Fruit fly (Drosophila melanogaster): ENCODE data around the gene HP1D3csd.

Gene HP1D3csd

DNA sequence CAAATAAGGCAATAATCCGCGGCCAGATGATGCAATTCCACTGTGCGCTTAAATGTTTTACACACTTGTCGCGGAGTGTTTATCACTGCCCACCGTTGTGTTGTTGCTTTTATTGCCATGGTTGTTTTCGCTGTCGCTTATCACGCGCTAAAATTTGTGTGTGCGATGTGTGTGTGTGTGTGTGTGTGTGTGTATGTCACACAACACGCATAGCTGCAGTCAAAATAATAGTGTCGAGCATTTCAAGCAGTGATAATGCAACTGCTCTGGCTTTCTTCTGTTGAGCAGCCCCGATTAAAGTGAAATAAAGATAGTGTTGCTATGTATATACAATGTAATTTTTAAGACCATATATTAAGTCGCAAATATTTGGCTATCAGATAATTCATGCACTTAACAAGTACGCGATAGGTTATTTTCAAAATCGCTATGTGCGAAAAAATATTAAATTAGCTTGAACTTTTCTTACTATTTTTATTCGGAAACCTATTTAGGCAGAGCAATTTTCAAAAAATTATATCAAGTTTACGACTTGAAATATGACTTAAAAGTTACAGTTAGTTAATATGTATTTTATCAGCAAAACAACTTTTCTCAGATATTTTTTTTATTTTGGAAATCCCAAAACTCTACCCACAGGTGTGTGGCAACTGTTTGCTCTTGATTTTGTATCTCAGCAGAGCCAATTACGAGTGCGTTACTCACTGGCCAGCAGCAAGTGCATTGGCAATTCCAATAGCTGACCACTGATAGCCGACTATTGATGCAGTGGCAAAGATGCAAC lies 23.7 kb upstream of the HP1D3csd start (continued):
- TF ChIP-seq nmo (GFP tag; optimal IDR thresholded peaks at IDR 0.05) (peak; percentile 50), CG7987 (GFP tag; optimal IDR thresholded peaks at IDR 0.05) (no peak), CG4617 (GFP tag; optimal IDR thresholded peaks at IDR 0.05; ENCODE audit: borderline replicate concordance) (no peak), kni (GFP tag; optimal IDR thresholded peaks at IDR 0.05) (no peak), CG14860 (GFP tag; IDR thresholded peaks at IDR 0.05; ENCODE audit: partially characterized antibody) (no peak), fd3F (GFP tag; optimal IDR thresholded peaks at IDR 0.05) (peak; percentile 16), Xrp1 (GFP tag; IDR thresholded peaks at IDR 0.05) (peak; percentile 7; the same call in 1 of the 2 replicates), gt (GFP tag; IDR thresholded peaks at IDR 0.05) (no peak), sima (GFP tag; optimal IDR thresholded peaks at IDR 0.05) (no peak), hb (GFP tag; IDR thresholded peaks at IDR 0.05; ENCODE audit: partially characterized antibody) (no peak), CG7839 (tag; optimal IDR thresholded peaks at IDR 0.05) (peak; percentile 60), Optix (GFP tag; IDR thresholded peaks at IDR 0.05) (0 out of 3 replicates have a peak, but pooled peaks have one; percentile 8), amos (GFP tag; IDR thresholded peaks at IDR 0.05; ENCODE audit: partially characterized antibody) (no peak), lmd (GFP tag; IDR thresholded peaks at IDR 0.05) (0 out of 2 replicates have a peak, but pooled peaks have one; percentile 18), CG2199 (GFP tag; IDR thresholded peaks at IDR 0.05) (no peak), CG32767 (GFP tag; IDR thresholded peaks at IDR 0.05) (no peak), CG4707 (GFP tag; optimal IDR thresholded peaks at IDR 0.05) (no peak), usp (GFP tag; optimal IDR thresholded peaks at IDR 0.05) (no peak), CG11247 (GFP tag; IDR thresholded peaks at IDR 0.05) (no peak), ind (GFP tag; optimal IDR thresholded peaks at IDR 0.05) (peak; percentile 35), CG17612 (GFP tag; IDR thresholded peaks at IDR 0.05) (no peak), PHDP (tag; optimal IDR thresholded peaks at IDR 0.05) (no peak), unpg (GFP tag; optimal IDR thresholded peaks at IDR 0.05) (peak; percentile 8), CG10209 (GFP tag; optimal IDR thresholded peaks at IDR 0.05) (peak; percentile 58), CG15479 (GFP tag; optimal IDR thresholded peaks at IDR 0.05) (peak; percentile 74), Fer3 (tag; optimal IDR thresholded peaks at IDR 0.05) (peak; percentile 10), sug (tag; optimal IDR thresholded peaks at IDR 0.05) (peak; percentile 39), CG9437 (GFP tag; optimal IDR thresholded peaks at IDR 0.05) (peak; percentile 50), CG4820 (GFP tag; optimal IDR thresholded peaks at IDR 0.05) (peak; percentile 30), org-1 (GFP tag; optimal IDR thresholded peaks at IDR 0.05) (peak; percentile 49), CG10543 (GFP tag; optimal IDR thresholded peaks at IDR 0.05) (peak; percentile 43), CG16779 (GFP tag; IDR thresholded peaks at IDR 0.05) (no peak), CG7357 (GFP tag; IDR thresholded peaks at IDR 0.05) (no peak), CG11456 (GFP tag; IDR thresholded peaks at IDR 0.05) (0 out of 3 replicates have a peak, but pooled peaks have one; percentile 29), fru (optimal IDR thresholded peaks at IDR 0.05) (no peak), CG6254 (GFP tag; optimal IDR thresholded peaks at IDR 0.05) (no peak), CG8478 (optimal IDR thresholded peaks at IDR 0.05) (no peak), CG8924 (tag; optimal IDR thresholded peaks at IDR 0.05) (peak; percentile 55), sob (GFP tag; IDR thresholded peaks at IDR 0.05) (peak; percentile 40; the same call in 1 of the 2 replicates), CG13775 (GFP tag; optimal IDR thresholded peaks at IDR 0.05) (peak; percentile 43), CG12155 (GFP tag; optimal IDR thresholded peaks at IDR 0.05) (no peak), z (GFP tag; IDR thresholded peaks at IDR 0.05) (no peak), CG12659 (GFP tag; optimal IDR thresholded peaks at IDR 0.05) (peak; percentile 60), Pdp1 (GFP tag; optimal IDR thresholded peaks at IDR 0.05) (peak in 1 of 2 experiments; percentile 48), Adf1 (GFP tag; IDR thresholded peaks at IDR 0.05) (peak; percentile 44), Oaz (GFP tag; IDR thresholded peaks at IDR 0.05) (0 out of 2 replicates have a peak, but pooled peaks have one; percentile 32), Camta (GFP tag; optimal IDR thresholded peaks at IDR 0.05) (peak; percentile 5), BEAF-32 (GFP tag; optimal IDR thresholded peaks at IDR 0.05) (no peak), Sox100B (GFP tag; optimal IDR thresholded peaks at IDR 0.05) (peak; percentile 67)
